Worm (Caenorhabditis elegans) whole organism, L2 larva: Measurements from ENCODE around the gene C01G10.17.

ENCODE experiments used
- aly-2 ChIP-seq: fragments of 150-350 bp; optimal IDR thresholded peaks from 2 replicates; lab custom pipeline; 2014; ENCODE audit warnings: missing biosample characterization, missing genetic modification characterization
- ama-1 ChIP-seq: fragments of 150-350 bp; optimal IDR thresholded peaks from 2 replicates; lab custom pipeline; 2018; ENCODE audit warnings: inconsistent platforms
- crh-2 ChIP-seq: sonication (generic microtip); optimal IDR thresholded peaks from 2 replicates; lab custom pipeline; 2017; ENCODE audit warnings: missing biosample characterization, missing genetic modification characterization
- fos-1 ChIP-seq: fragments of 150-350 bp; optimal IDR thresholded peaks from 2 replicates; lab custom pipeline; 2014; ENCODE audit warnings: missing biosample characterization, missing genetic modification characterization
- gmeb-1 ChIP-seq: fragments of 150-350 bp; optimal IDR thresholded peaks from 2 replicates; lab custom pipeline; 2014; ENCODE audit warnings: missing biosample characterization, missing genetic modification characterization
- lsy-2 ChIP-seq, 2 experiments: fragments of 150-350 bp in 1 of 2; sonication (generic microtip) in 1 of 2; optimal IDR thresholded peaks; 2 replicates each; lab custom pipeline; 2014 to 2017; ENCODE audit warnings: missing biosample characterization in 2 of 2, missing genetic modification characterization in 2 of 2
- mab-5 ChIP-seq: fragments of 150-350 bp; optimal IDR thresholded peaks from 2 replicates; lab custom pipeline; 2014; ENCODE audit warnings: missing biosample characterization, missing genetic modification characterization
- nhr-11 ChIP-seq: fragments of 150-350 bp; optimal IDR thresholded peaks from 2 replicates; lab custom pipeline; 2014; ENCODE audit warnings: missing biosample characterization, missing genetic modification characterization
- nhr-237 ChIP-seq: fragments of 150-350 bp; optimal IDR thresholded peaks from 2 replicates; lab custom pipeline; 2014; ENCODE audit warnings: missing biosample characterization, missing genetic modification characterization
- sma-3 ChIP-seq: sonication (generic microtip); optimal IDR thresholded peaks from 2 replicates; lab custom pipeline; 2016; ENCODE audit warnings: missing genetic modification reagents, missing genetic modification characterization, missing compliant biosample characterization
- unc-62 ChIP-seq: fragments of 150-350 bp; optimal IDR thresholded peaks from 2 replicates; lab custom pipeline; 2014; ENCODE audit warnings: missing biosample characterization, missing genetic modification reagents, missing genetic modification characterization
- ztf-11 ChIP-seq: sonication (generic microtip); optimal IDR thresholded peaks from 2 replicates; lab custom pipeline; 2017; ENCODE audit warnings: missing biosample characterization, missing genetic modification characterization

DNA sequence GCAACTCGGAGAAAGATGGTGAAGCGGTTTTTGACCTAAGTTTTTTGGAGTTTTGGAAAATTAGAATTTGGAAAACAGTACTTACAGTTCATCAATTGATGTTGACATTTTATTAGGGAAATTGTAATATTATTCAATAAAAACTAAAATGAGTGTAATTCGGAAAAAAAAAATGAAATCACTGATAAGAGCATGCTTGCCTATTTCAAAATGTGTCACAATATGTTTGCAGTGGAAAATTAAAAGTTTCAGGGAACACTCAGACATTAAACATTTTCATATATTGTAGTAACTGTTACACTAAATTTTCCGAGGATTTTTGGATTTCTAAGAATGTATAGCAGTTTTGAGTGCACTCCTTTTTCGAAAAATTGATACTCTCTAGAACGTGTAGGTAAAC, 38.2 kb upstream of the C01G10.17 start, which contains the start of the genes fbxa-82 and C25D7.5:
- TF ChIP-seq gmeb-1: no peak
- no peak for TF ChIP-seq crh-2 (tag; lab: Kevin White, UChicago)
- TF ChIP-seq aly-2 (tag; lab: Kevin White, UChicago): no peak
- no peak for TF ChIP-seq sma-3
- no peak for TF ChIP-seq nhr-11 (tag; lab: Kevin White, UChicago)
- TF ChIP-seq mab-5 (tag; lab: Kevin White, UChicago): no peak
- TF ChIP-seq fos-1: peak; percentile 30
- no peak for TF ChIP-seq lsy-2 (tag; optimal IDR thresholded peaks at IDR 0.05; lab: Kevin White, UChicago)
- no peak for TF ChIP-seq unc-62 (GFP tag; lab: Kevin White, UChicago)
- TF ChIP-seq ama-1 (lab: Kevin White, UChicago): no peak
- TF ChIP-seq ztf-11 (tag; lab: Kevin White, UChicago): no peak
- TF ChIP-seq nhr-237 (tag; lab: Kevin White, UChicago): no peak
